Worm (Caenorhabditis elegans) whole organism, young adult: ENCODE measurements around the gene C46H3.1.
"Not testable (repeated sequence)": the region's sequence is repeated elsewhere in the genome, so short reads cannot be mapped to it uniquely, and the experiment has no call there.

Experiments used
- B0336.3 ChIP-seq: fragments of 200-800 bp; sonication (Bioruptor generic); IDR thresholded peaks from 2 replicates; pipeline ENCODE4 v1.3.6; 2022; ENCODE audit warnings: missing genetic modification characterization, missing compliant biosample characterization
- C17E4.6 ChIP-seq: fragments of 200-800 bp; sonication (Bioruptor generic); IDR thresholded peaks from 2 replicates; pipeline ENCODE4 v1.3.6; 2022; ENCODE audit warnings: missing genetic modification reagents, missing genetic modification characterization, missing compliant biosample characterization
- D2030.7 ChIP-seq: fragments of 200-800 bp; sonication (Bioruptor generic); IDR thresholded peaks from 2 replicates; pipeline ENCODE4 v1.3.6; 2022; ENCODE audit warnings: missing genetic modification reagents, missing genetic modification characterization, missing compliant biosample characterization
- F23B12.7 ChIP-seq: sonication (generic microtip); optimal IDR thresholded peaks from 2 replicates; lab custom pipeline; 2017; ENCODE audit warnings: missing genetic modification characterization, mild to moderate bottlenecking, missing compliant biosample characterization, antibody characterized with exemption, moderate library complexity; ENCODE audit not compliant: insufficient read depth
- F39B2.1 ChIP-seq: fragments of 200-800 bp; sonication (Bioruptor generic); IDR thresholded peaks from 2 replicates; pipeline ENCODE4 v1.3.6; 2022; ENCODE audit warnings: missing genetic modification reagents, missing genetic modification characterization, missing compliant biosample characterization
- K11D2.4 ChIP-seq: fragments of 200-800 bp; sonication (Bioruptor generic); IDR thresholded peaks from 2 replicates; pipeline ENCODE4 v1.3.6; 2022; ENCODE audit warnings: missing genetic modification reagents, missing genetic modification characterization, missing compliant biosample characterization
- Y53G8AR.9 ChIP-seq: fragments of 200-800 bp; sonication (Bioruptor generic); conservative IDR thresholded peaks from 2 replicates; pipeline ENCODE4 v1.3.6; 2022; ENCODE audit warnings: missing genetic modification reagents, missing genetic modification characterization, missing compliant biosample characterization
- Y56A3A.18 ChIP-seq: fragments of 200-800 bp; sonication (Bioruptor generic); IDR thresholded peaks from 2 replicates; pipeline ENCODE4 v1.3.6; 2022; ENCODE audit warnings: missing genetic modification reagents, missing genetic modification characterization, missing compliant biosample characterization
- ZK185.1 ChIP-seq: sonication (generic microtip); optimal IDR thresholded peaks from 2 replicates; lab custom pipeline; 2016; ENCODE audit warnings: mild to moderate bottlenecking, missing genetic modification characterization, missing compliant biosample characterization; ENCODE audit not compliant: poor library complexity, severe bottlenecking
- aptf-2 ChIP-seq: fragments of 200-800 bp; sonication (Bioruptor generic); conservative IDR thresholded peaks from 2 replicates; pipeline ENCODE4 v1.3.6; 2022; ENCODE audit warnings: missing genetic modification reagents, missing genetic modification characterization, missing compliant biosample characterization
- aptf-3 ChIP-seq: fragments of 200-800 bp; sonication (Bioruptor generic); IDR thresholded peaks from 2 replicates; pipeline ENCODE4 v1.3.6; 2022; ENCODE audit warnings: missing genetic modification characterization, missing compliant biosample characterization
- atf-7 ChIP-seq: sonication (generic microtip); optimal IDR thresholded peaks from 2 replicates; lab custom pipeline; 2017; ENCODE audit warnings: mild to moderate bottlenecking, missing genetic modification characterization, missing compliant biosample characterization
- athp-1 ChIP-seq: sonication (generic microtip); optimal IDR thresholded peaks from 2 replicates; lab custom pipeline; 2017; ENCODE audit warnings: mild to moderate bottlenecking, missing genetic modification characterization, missing compliant biosample characterization
- bed-1 ChIP-seq: fragments of 200-800 bp; sonication (Bioruptor generic); IDR thresholded peaks from 2 replicates; pipeline ENCODE4 v1.3.6; 2022; ENCODE audit warnings: missing genetic modification reagents, missing genetic modification characterization, missing compliant biosample characterization
- ccch-3 ChIP-seq: fragments of 200-800 bp; sonication (Bioruptor generic); optimal IDR thresholded peaks from 2 replicates; lab custom pipeline; 2018; ENCODE audit warnings: mild to moderate bottlenecking, missing genetic modification characterization, missing compliant biosample characterization
- cebp-2 ChIP-seq: fragments of 200-800 bp; sonication (Bioruptor generic); IDR thresholded peaks from 2 replicates; pipeline ENCODE4 v1.3.6; 2022; ENCODE audit warnings: missing genetic modification characterization, missing compliant biosample characterization
- ceh-40 ChIP-seq: fragments of 200-800 bp; sonication (Bioruptor generic); IDR thresholded peaks from 2 replicates; pipeline ENCODE4 v1.3.6; 2022; ENCODE audit warnings: missing genetic modification characterization, missing compliant biosample characterization
- ceh-91 ChIP-seq: fragments of 200-800 bp; sonication (Bioruptor generic); IDR thresholded peaks from 2 replicates; pipeline ENCODE4 v1.3.6; 2022; ENCODE audit warnings: missing genetic modification reagents, missing genetic modification characterization, missing compliant biosample characterization
- chd-7 ChIP-seq: sonication (generic microtip); optimal IDR thresholded peaks from 2 replicates; lab custom pipeline; 2016; ENCODE audit warnings: mild to moderate bottlenecking, missing genetic modification characterization, moderate library complexity, missing compliant biosample characterization
- die-1 ChIP-seq: sonication (generic microtip); optimal IDR thresholded peaks from 2 replicates; lab custom pipeline; 2016; ENCODE audit warnings: missing genotype, mild to moderate bottlenecking, missing genetic modification characterization, missing compliant biosample characterization
- dox-1 ChIP-seq: fragments of 200-800 bp; sonication (Bioruptor generic); IDR thresholded peaks from 2 replicates; pipeline ENCODE4 v1.3.6; 2022; ENCODE audit warnings: missing genetic modification reagents, missing genetic modification characterization, missing compliant biosample characterization
- dpl-1 ChIP-seq: fragments of 150-350 bp; optimal IDR thresholded peaks from 2 replicates; lab custom pipeline; 2014; ENCODE audit warnings: missing biosample characterization, missing genetic modification reagents, missing genetic modification characterization
- egl-44 ChIP-seq: fragments of 200-800 bp; sonication (Bioruptor generic); IDR thresholded peaks from 2 replicates; pipeline ENCODE4 v1.3.6; 2022; ENCODE audit warnings: missing genetic modification reagents, missing genetic modification characterization, missing compliant biosample characterization
- fkh-3 ChIP-seq: sonication (generic microtip); optimal IDR thresholded peaks from 2 replicates; lab custom pipeline; 2016; ENCODE audit warnings: mild to moderate bottlenecking, missing genetic modification characterization, missing compliant biosample characterization
- him-1 ChIP-seq: sonication (generic microtip); optimal IDR thresholded peaks from 2 replicates; lab custom pipeline; 2016; ENCODE audit warnings: missing genotype, missing genetic modification reagents, missing genetic modification characterization, missing compliant biosample characterization
- hmg-1.2 ChIP-seq: fragments of 200-800 bp; sonication (Bioruptor generic); IDR thresholded peaks from 2 replicates; pipeline ENCODE4 v1.3.6; 2022; ENCODE audit warnings: missing genetic modification reagents, missing genetic modification characterization, missing compliant biosample characterization
- hrde-1 ChIP-seq: sonication (generic microtip); optimal IDR thresholded peaks from 2 replicates; lab custom pipeline; 2016; ENCODE audit warnings: missing genetic modification characterization, mild to moderate bottlenecking, missing compliant biosample characterization, moderate library complexity, missing genotype, missing genetic modification reagents, borderline replicate concordance
- lin-26 ChIP-seq: fragments of 200-800 bp; sonication (Bioruptor generic); IDR thresholded peaks from 2 replicates; pipeline ENCODE4 v1.3.6; 2022; ENCODE audit warnings: missing genetic modification reagents, missing genetic modification characterization, missing compliant biosample characterization
- lsl-1 ChIP-seq: fragments of 200-800 bp; sonication (Bioruptor generic); optimal IDR thresholded peaks from 2 replicates; lab custom pipeline; 2018; ENCODE audit warnings: mild to moderate bottlenecking, missing genetic modification characterization, moderate library complexity, missing compliant biosample characterization
- madf-8 ChIP-seq: fragments of 200-800 bp; sonication (Bioruptor generic); conservative IDR thresholded peaks from 2 replicates; pipeline ENCODE4 v1.3.6; 2022; ENCODE audit warnings: missing genetic modification reagents, missing genetic modification characterization, missing compliant biosample characterization
- mxl-1 ChIP-seq: sonication (generic microtip); optimal IDR thresholded peaks from 2 replicates; lab custom pipeline; 2016; ENCODE audit warnings: missing genetic modification characterization, missing compliant biosample characterization
- nhr-120 ChIP-seq: fragments of 200-800 bp; sonication (Bioruptor generic); IDR thresholded peaks from 2 replicates; pipeline ENCODE4 v1.3.6; 2022; ENCODE audit warnings: missing genetic modification characterization, missing compliant biosample characterization
- nhr-179 ChIP-seq: sonication (generic microtip); optimal IDR thresholded peaks from 2 replicates; lab custom pipeline; 2016; ENCODE audit warnings: mild to moderate bottlenecking, missing genetic modification characterization, missing compliant biosample characterization
- nhr-80 ChIP-seq: sonication (generic microtip); optimal IDR thresholded peaks from 2 replicates; lab custom pipeline; 2016; ENCODE audit warnings: missing genetic modification characterization, missing compliant biosample characterization
- rpc-1 ChIP-seq, 2 experiments: fragments of 150-350 bp in 1 of 2; sonication (generic microtip) in 1 of 2; optimal IDR thresholded peaks; 2 replicates each; lab custom pipeline; 2014 to 2018; ENCODE audit warnings: missing biosample characterization in 1 of 2, missing genetic modification characterization in 1 of 2, missing genetic modification reagents in 1 of 2, missing genotype in 1 of 2
- snpc-4 ChIP-seq, 5 experiments: fragments of 150-350 bp in 1 of 5; sonication (generic microtip) in 4 of 5; optimal IDR thresholded peaks; 2 replicates each; lab custom pipeline; 2014 to 2018; ENCODE audit warnings: missing genetic modification characterization in 5 of 5, missing biosample characterization in 3 of 5, antibody characterized with exemption in 2 of 5, mild to moderate bottlenecking in 2 of 5, missing compliant biosample characterization in 2 of 5, missing genotype in 2 of 5, moderate library complexity in 2 of 5, missing genetic modification reagents in 1 of 5
- sptf-2 ChIP-seq: fragments of 200-800 bp; sonication (Bioruptor generic); optimal IDR thresholded peaks from 2 replicates; lab custom pipeline; 2018; ENCODE audit warnings: mild to moderate bottlenecking, missing genetic modification characterization, missing compliant biosample characterization
- tlf-1 ChIP-seq: fragments of 200-800 bp; sonication (Bioruptor generic); optimal IDR thresholded peaks from 2 replicates; lab custom pipeline; 2018; ENCODE audit warnings: mild to moderate bottlenecking, missing genetic modification characterization, missing compliant biosample characterization
- zfh-2 ChIP-seq: fragments of 200-800 bp; sonication (Bioruptor generic); conservative IDR thresholded peaks from 2 replicates; pipeline ENCODE4 v1.3.6; 2022; ENCODE audit warnings: missing genetic modification reagents, missing genetic modification characterization, missing compliant biosample characterization
- ztf-6 ChIP-seq: fragments of 200-800 bp; sonication (Bioruptor generic); IDR thresholded peaks from 2 replicates; pipeline ENCODE4 v1.3.6; 2022; ENCODE audit warnings: missing genetic modification reagents, missing genetic modification characterization, missing compliant biosample characterization

Gene C46H3.1

DNA sequence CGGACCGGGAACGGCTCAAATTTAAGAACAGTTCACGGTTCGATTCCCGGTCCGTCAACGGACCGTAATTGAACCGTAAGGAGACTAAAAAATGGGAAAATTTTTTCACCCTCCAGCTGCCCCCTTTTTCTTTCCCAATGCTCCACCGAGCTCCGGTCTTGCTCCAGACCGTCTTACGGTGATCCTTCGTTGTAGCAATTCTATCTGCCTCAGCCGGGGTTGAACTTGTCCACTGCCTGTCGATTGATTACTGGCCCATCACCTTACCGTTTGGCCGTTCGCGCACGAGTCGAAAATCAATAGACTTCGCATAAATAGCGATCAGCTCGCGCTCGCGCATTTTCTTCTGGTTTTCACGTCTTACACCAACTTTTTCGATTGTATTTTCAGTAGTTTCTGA lies 24.7 kb downstream of the C46H3.1 start:
- TF ChIP-seq lin-26: 0 out of 2 replicates have a peak, but pooled peaks have one; percentile 49
- TF ChIP-seq dox-1 (GFP tag; lab: Robert Waterston, UW): 0 out of 2 replicates have a peak, but pooled peaks have one; percentile 39
- not testable (repeated sequence) for TF ChIP-seq rpc-1 (optimal IDR thresholded peaks at IDR 0.05; lab: Kevin White, UChicago)
- TF ChIP-seq rpc-1 (tag; optimal IDR thresholded peaks at IDR 0.05; lab: Kevin White, UChicago): peak; percentile 28
- TF ChIP-seq, all 124 proteins: peak for 3; not testable (repeated sequence) for 121

DNA sequence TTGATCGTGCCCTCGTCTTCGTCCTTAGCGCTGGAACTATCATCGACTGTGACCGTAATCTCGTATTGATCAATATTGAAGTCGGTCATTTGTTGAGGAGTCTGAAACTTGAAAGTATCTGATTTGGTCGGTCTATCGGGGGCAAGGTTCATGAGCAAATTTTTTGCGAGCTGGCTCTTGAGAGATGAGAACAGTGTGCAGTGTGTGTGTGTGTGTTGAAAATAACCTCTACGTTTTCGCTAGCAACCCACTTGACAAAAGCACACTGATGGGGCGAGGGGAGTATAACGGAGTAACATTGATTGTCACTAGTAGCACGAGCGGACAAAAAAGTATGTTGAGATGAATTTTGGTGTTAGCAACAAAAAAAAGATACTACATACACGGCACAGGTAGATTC lies 29.6 kb downstream of the C46H3.1 start, which contains the start of gene C25G6.3:
TSS of gene C25G6.3 (minus strand) at position 101 of the 400 bp plus-strand sequence.
- TF ChIP-seq die-1 (tag; lab: Kevin White, UChicago) (no peak), mxl-1 (tag; lab: Kevin White, UChicago) (no peak), B0336.3 (GFP tag; lab: Robert Waterston, UW) (no peak), ceh-91 (GFP tag; lab: Robert Waterston, UW) (no peak), K11D2.4 (GFP tag; lab: Robert Waterston, UW) (no peak), athp-1 (no peak), fkh-3 (tag; lab: Kevin White, UChicago) (no peak), ztf-6 (no peak), hmg-1.2 (GFP tag; lab: Robert Waterston, UW) (no peak), atf-7 (tag; lab: Kevin White, UChicago) (no peak), bed-1 (GFP tag; lab: Robert Waterston, UW) (no peak), tlf-1 (GFP tag; lab: Kevin White, UChicago) (no peak), snpc-4 (GFP tag; optimal IDR thresholded peaks at IDR 0.05; lab: Kevin White, UChicago) (no peak), snpc-4 (tag; optimal IDR thresholded peaks at IDR 0.05; lab: Kevin White, UChicago) (no peak)

DNA sequence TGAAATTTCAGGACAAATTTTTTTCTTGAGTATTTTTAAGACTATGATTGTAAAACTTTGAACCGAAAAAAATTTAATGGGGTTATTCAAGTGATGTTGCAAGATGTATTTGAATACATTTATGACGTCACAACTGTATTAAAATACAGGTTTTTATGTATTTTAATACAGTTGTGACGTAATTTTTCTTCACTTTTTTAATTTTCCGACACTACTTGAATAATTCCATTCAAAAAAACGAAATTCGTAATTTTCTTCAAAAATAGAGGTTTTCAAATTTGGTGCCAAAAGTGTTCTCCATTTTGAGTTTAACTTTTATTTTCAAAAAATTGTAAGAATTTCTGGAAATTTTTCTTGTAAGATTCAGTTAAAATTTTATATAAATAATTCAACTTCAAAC lies 33.6 kb downstream of the C46H3.1 start:
- TF ChIP-seq ceh-40 (GFP tag; lab: Robert Waterston, UW): no peak
- TF ChIP-seq ceh-91 (GFP tag; lab: Robert Waterston, UW): no peak
- TF ChIP-seq Y56A3A.18 (GFP tag; lab: Robert Waterston, UW): no peak
- no peak for TF ChIP-seq aptf-2 (GFP tag; lab: Robert Waterston, UW)
- no peak for TF ChIP-seq C17E4.6
- TF ChIP-seq dox-1 (GFP tag; lab: Robert Waterston, UW): no peak
- no peak for TF ChIP-seq egl-44
- TF ChIP-seq chd-7 (tag; lab: Kevin White, UChicago): no peak
- no peak for TF ChIP-seq B0336.3 (GFP tag; lab: Robert Waterston, UW)
- no peak for TF ChIP-seq lsl-1 (GFP tag; lab: Kevin White, UChicago)

DNA sequence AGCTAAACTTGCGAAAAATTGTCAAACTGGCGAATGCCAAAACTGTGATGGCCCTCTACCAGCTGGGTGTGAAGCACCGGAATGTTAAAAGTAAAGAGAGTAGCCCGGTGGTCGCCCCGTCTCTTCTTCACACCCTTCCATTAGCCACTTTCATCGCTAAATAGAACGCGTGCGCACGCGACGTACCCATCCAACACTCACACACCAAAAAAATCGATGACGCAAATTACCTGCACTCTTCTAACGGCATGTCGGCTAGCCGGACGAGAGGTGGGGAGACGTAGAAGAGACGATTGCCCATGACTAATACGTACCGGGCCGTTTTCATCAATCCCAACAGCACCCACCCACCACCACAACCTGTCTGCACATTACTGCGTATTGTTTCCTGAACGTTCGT lies 35.0 kb downstream of the C46H3.1 start:
- no peak for TF ChIP-seq cebp-2 (GFP tag; lab: Robert Waterston, UW)
- no peak for TF ChIP-seq K11D2.4 (GFP tag; lab: Robert Waterston, UW)

DNA sequence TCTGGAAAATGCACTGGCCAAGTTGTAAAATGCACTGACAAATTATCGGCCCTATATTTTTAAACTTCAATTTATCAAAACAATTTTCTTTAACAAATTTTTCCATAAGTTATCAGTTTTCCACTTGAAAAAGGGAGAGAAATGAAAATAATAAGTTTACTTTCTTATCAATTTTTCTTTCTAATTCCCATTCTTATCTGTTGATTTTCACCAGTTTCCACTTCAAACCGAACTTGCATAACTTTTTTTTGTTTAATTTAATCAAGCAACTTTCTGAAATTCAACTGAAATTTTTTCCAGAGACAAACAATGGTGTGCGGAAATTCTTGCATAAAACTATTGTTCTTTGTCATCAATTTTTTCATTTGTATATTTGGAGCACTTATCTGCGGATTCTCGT lies 36.5 kb downstream of the C46H3.1 start, which contains the start of gene tsp-9:
TSS of gene tsp-9 (plus strand) at position 301 of the 400 bp plus-strand sequence.
- TF ChIP-seq F39B2.1 (GFP tag; lab: Robert Waterston, UW): no peak
- TF ChIP-seq hrde-1 (tag; lab: Kevin White, UChicago): no peak
- peak; percentile 15 for TF ChIP-seq nhr-80

DNA sequence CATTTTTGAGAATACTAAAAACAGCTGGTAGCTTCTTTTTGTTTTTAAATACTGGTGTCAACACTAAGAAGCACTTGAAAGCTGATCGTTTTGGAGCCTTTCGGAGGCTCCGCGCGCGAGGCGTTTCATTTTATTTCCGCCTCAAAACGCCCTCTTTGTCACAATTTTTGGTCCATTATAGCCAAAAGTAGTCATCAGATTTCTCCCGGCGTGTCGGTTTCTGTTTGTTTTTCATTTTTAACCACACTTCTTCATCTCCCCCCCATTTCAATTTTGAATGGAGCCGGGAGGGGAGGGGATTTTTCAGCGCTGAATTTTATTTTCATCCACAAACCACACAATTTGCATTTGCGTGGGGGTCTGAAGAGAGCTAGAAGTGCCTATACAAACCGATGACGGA lies 40.5 kb downstream of the C46H3.1 start, which contains the start of gene C25G6.4:
TSS of gene C25G6.4 (minus strand) at position 101 of the 400 bp plus-strand sequence.
- no peak for TF ChIP-seq D2030.7 (GFP tag; lab: Robert Waterston, UW)
- no peak for TF ChIP-seq nhr-120 (GFP tag; lab: Robert Waterston, UW)
- TF ChIP-seq zfh-2 (GFP tag; lab: Robert Waterston, UW): no peak
- no peak for TF ChIP-seq F23B12.7 (tag; lab: Kevin White, UChicago)
- TF ChIP-seq sptf-2 (GFP tag; lab: Kevin White, UChicago): no peak
- TF ChIP-seq dpl-1 (GFP tag; lab: Kevin White, UChicago): no peak
- no peak for TF ChIP-seq Y53G8AR.9 (GFP tag; lab: Robert Waterston, UW)
- TF ChIP-seq him-1: no peak
- no peak for TF ChIP-seq ccch-3
- no peak for TF ChIP-seq madf-8 (GFP tag; lab: Robert Waterston, UW)
- no peak for TF ChIP-seq ZK185.1 (tag; lab: Kevin White, UChicago)
- no peak for TF ChIP-seq nhr-179 (tag; lab: Kevin White, UChicago)
- no peak for TF ChIP-seq aptf-3 (GFP tag; lab: Robert Waterston, UW)
- TF ChIP-seq, all 124 proteins: peak for 0
